Fruit fly (Drosophila melanogaster) whole organism, embryonic: ENCODE results near the gene Pcmt.

Experiments
- Bdp1 ChIP-seq: fragments of 200-800 bp; sonication (Bioruptor generic); optimal IDR thresholded peaks from 3 replicates; lab custom pipeline; 2016; ENCODE audit warnings: missing biosample characterization, missing genetic modification characterization
- CG10431 ChIP-seq: fragments of 200-800 bp; sonication (Bioruptor generic); optimal IDR thresholded peaks from 3 replicates; lab custom pipeline; 2018; ENCODE audit warnings: missing biosample characterization, mild to moderate bottlenecking, missing genetic modification characterization
- CG11504 ChIP-seq: fragments of 200-800 bp; sonication (Bioruptor generic); optimal IDR thresholded peaks from 3 replicates; lab custom pipeline; 2019; ENCODE audit warnings: missing biosample characterization, mild to moderate bottlenecking, missing genetic modification characterization, moderate library complexity
- CG2875 ChIP-seq: fragments of 200-800 bp; sonication (Bioruptor generic); optimal IDR thresholded peaks from 2 replicates; lab custom pipeline; 2017; ENCODE audit warnings: missing biosample characterization, mild to moderate bottlenecking, missing genetic modification characterization, missing genetic modification reagents
- CG9932 ChIP-seq: fragments of 200-800 bp; sonication (Bioruptor generic); IDR thresholded peaks from 2 replicates; pipeline ENCODE4 v1.3.6; 2022; ENCODE audit warnings: missing biosample characterization, missing genetic modification characterization
- CHES-1-like ChIP-seq: fragments of 200-800 bp; sonication (Bioruptor generic); optimal IDR thresholded peaks from 2 replicates; lab custom pipeline; 2016; ENCODE audit warnings: missing biosample characterization, missing genetic modification characterization
- CrebB ChIP-seq: fragments of 200-800 bp; sonication (Bioruptor generic); optimal IDR thresholded peaks from 3 replicates; lab custom pipeline; 2018; ENCODE audit warnings: missing biosample characterization, mild to moderate bottlenecking, missing genetic modification characterization
- Doc3 ChIP-seq: fragments of 200-800 bp; sonication (Bioruptor generic); IDR thresholded peaks from 3 replicates; pipeline ENCODE4 v1.3.6; 2022; ENCODE audit warnings: missing biosample characterization, missing genetic modification characterization; ENCODE audit not compliant: partially characterized antibody
- Gsc ChIP-seq: fragments of 200-800 bp; sonication (Bioruptor generic); IDR thresholded peaks from 2 replicates; pipeline ENCODE4 v1.3.6; 2022; ENCODE audit warnings: missing biosample characterization, missing genetic modification characterization
- Nf-YB ChIP-seq: fragments of 200-800 bp; sonication (Bioruptor generic); optimal IDR thresholded peaks from 3 replicates; lab custom pipeline; 2019; ENCODE audit warnings: missing biosample characterization, mild to moderate bottlenecking, missing genetic modification characterization, moderate library complexity
- crp ChIP-seq, 2 experiments: fragments of 200-800 bp; sonication (Bioruptor generic); optimal IDR thresholded peaks; 2 replicates in 1 of 2; 3 replicates in 1 of 2; lab custom pipeline; 2017; ENCODE audit warnings: missing biosample characterization in 2 of 2, missing genetic modification characterization in 2 of 2, mild to moderate bottlenecking in 1 of 2, moderate library complexity in 1 of 2
- insv ChIP-seq, 2 experiments: fragments of 200-800 bp; sonication (Bioruptor generic); optimal IDR thresholded peaks; 3 replicates each; lab custom pipeline; 2016 to 2018; ENCODE audit warnings: missing biosample characterization in 2 of 2, missing genetic modification characterization in 2 of 2
- lola ChIP-seq, 3 experiments: fragments of >200 bp in 2 of 3; fragments of 200-800 bp in 1 of 3; sonication (Bioruptor generic) in 1 of 3; optimal IDR thresholded peaks; 2 replicates each; lab custom pipeline; 2017 to 2019; ENCODE audit warnings: missing biosample characterization in 3 of 3, missing genetic modification characterization in 3 of 3, mild to moderate bottlenecking in 1 of 3, moderate library complexity in 1 of 3
- zen ChIP-seq: fragments of 200-800 bp; sonication (Bioruptor generic); optimal IDR thresholded peaks from 3 replicates; lab custom pipeline; 2018; ENCODE audit warnings: missing biosample characterization, mild to moderate bottlenecking, missing genetic modification characterization, moderate library complexity

DNA sequence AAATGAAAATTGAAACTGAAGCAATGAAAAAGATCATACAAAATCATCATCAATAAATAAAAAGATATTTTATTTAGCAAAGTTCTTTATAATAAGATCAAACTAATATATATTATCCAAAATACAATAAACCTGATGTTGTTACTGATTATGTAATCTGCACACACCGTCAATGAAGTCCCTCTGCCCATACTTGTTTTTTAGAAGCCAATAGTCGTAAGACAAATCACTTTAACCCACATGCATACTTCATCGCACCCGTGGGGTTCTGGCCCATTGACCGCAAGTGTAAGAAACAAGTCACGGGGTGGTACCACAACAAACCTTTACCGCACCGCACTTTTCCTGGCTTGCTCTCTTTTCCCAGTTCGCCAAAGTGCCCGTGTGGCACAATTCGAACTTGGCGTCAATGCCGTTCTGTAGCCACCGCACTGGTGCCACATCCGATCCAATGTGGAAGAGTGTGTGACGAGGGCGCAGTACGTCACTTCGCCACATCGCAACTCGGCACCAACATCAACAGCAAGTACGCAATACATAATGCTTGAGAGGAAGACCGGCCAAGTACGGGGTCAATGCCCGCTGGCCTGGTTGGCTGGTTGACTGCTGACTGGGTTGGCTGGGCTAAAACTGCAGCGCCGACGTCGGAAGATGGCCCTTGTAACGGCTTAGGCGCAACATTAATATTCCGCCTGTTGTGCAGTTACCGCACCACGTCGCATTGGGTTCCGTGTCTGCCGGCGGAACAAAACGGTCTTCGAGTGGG is 19.0 kb upstream of the Pcmt start:
- TF ChIP-seq insv (GFP tag; optimal IDR thresholded peaks at IDR 0.05; lab: Kevin White, UChicago) (no peak), CG9932 (no peak), CrebB (tag; lab: Kevin White, UChicago) (no peak), CHES-1-like (GFP tag; lab: Kevin White, UChicago) (no peak), CG11504 (no peak), zen (no peak), Gsc (no peak), crp (GFP tag; optimal IDR thresholded peaks at IDR 0.05; lab: Kevin White, UChicago) (no peak), Bdp1 (GFP tag; lab: Kevin White, UChicago) (no peak), CG2875 (no peak), lola (GFP tag; optimal IDR thresholded peaks at IDR 0.05; lab: Kevin White, UChicago) (no peak), CG10431 (GFP tag; lab: Kevin White, UChicago) (no peak), Doc3 (GFP tag; lab: Robert Waterston, UW) (no peak), Nf-YB (no peak)
